Fruit fly (Drosophila melanogaster) whole organism, pupa: ENCODE results near the gene CG2321.

Experiments used
- CG14655 ChIP-seq: fragments of 200-800 bp; sonication (Bioruptor generic); optimal IDR thresholded peaks from 3 replicates; lab custom pipeline; 2017; ENCODE audit warnings: mild to moderate bottlenecking, missing biosample characterization, missing genetic modification reagents, missing genetic modification characterization
- CG34367 ChIP-seq: fragments of 200-800 bp; sonication (Bioruptor generic); optimal IDR thresholded peaks from 2 replicates; lab custom pipeline; 2018; ENCODE audit warnings: missing biosample characterization, mild to moderate bottlenecking, missing genetic modification characterization
- CG8159 ChIP-seq: fragments of 200-800 bp; sonication (Bioruptor generic); optimal IDR thresholded peaks from 3 replicates; lab custom pipeline; 2018; ENCODE audit warnings: missing biosample characterization, mild to moderate bottlenecking, missing genetic modification characterization, moderate library complexity
- CG8301 ChIP-seq: fragments of 200-800 bp; sonication (Bioruptor generic); optimal IDR thresholded peaks from 2 replicates; lab custom pipeline; 2018; ENCODE audit warnings: missing biosample characterization, mild to moderate bottlenecking, missing genetic modification characterization
- CG9948 ChIP-seq: fragments of 200-800 bp; sonication (Bioruptor generic); optimal IDR thresholded peaks from 2 replicates; lab custom pipeline; 2018; ENCODE audit warnings: missing biosample characterization, mild to moderate bottlenecking, missing genetic modification characterization, moderate library complexity
- EcR ChIP-seq: fragments of 200-800 bp; sonication (Bioruptor generic); optimal IDR thresholded peaks from 3 replicates; lab custom pipeline; 2019; ENCODE audit warnings: missing biosample characterization, missing genetic modification characterization, mild to moderate bottlenecking, moderate library complexity, missing genetic modification reagents
- Pif1B ChIP-seq: fragments of 200-800 bp; sonication (Bioruptor generic); optimal IDR thresholded peaks from 3 replicates; lab custom pipeline; 2016; ENCODE audit warnings: missing biosample characterization, missing genetic modification characterization
- Snoo ChIP-seq: fragments of 200-800 bp; sonication (Bioruptor generic); optimal IDR thresholded peaks from 3 replicates; lab custom pipeline; 2017; ENCODE audit warnings: missing biosample characterization, mild to moderate bottlenecking, missing genetic modification characterization, inconsistent platforms
- fd96Ca ChIP-seq: fragments of 200-800 bp; sonication (Bioruptor generic); IDR thresholded peaks from 3 replicates; pipeline ENCODE4 v1.3.6; 2022; ENCODE audit warnings: missing biosample characterization, missing genetic modification characterization
- gl ChIP-seq: fragments of 200-800 bp; sonication (Bioruptor generic); optimal IDR thresholded peaks from 2 replicates; lab custom pipeline; 2018; ENCODE audit warnings: missing biosample characterization, mild to moderate bottlenecking, missing genetic modification characterization

DNA sequence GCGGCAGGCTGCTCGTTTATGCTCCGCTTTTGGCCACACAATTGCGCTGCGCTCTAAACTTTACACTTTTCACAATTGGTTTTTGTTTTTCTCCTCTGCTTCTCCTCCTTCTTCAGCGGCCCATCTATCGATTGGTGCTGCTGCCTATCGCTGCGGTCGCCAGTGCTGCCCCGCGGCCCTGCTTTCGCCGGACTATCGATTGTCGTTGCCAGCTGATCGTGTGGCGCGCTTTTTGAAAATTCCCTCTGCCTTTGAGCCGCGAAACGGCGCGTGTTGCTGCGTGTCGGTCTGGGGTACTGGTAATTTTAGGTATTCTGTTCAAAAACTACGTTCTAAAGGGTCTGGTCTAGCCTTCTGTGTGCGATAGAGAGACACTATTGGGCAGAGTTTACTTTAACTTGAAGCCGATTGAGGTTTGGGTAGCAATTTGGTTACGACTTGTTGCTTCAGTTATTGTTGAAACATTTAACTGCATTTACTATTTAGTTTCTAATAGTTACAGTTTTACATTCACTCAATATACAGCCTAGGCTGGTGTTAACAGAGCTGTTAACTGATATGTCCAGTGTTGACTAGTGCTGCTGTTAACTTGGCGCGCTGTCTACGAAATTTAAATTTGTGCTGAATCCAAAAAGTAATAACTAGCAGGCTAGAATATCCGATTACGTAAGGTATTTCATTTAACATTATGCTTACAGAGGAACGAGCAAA lies 14.5 kb upstream of the CG2321 start, which contains the start of gene Trc8:
- TF ChIP-seq EcR (GFP tag; lab: Kevin White, UChicago) (no peak), CG34367 (tag; lab: Kevin White, UChicago) (no peak), fd96Ca (GFP tag; lab: Robert Waterston, UW) (no peak), CG14655 (GFP tag; lab: Kevin White, UChicago) (no peak), CG8159 (tag; lab: Kevin White, UChicago) (no peak), Snoo (tag; lab: Kevin White, UChicago) (no peak), gl (tag; lab: Kevin White, UChicago) (no peak), Pif1B (GFP tag; lab: Kevin White, UChicago) (no peak), CG9948 (tag; lab: Kevin White, UChicago) (no peak), CG8301 (tag; lab: Kevin White, UChicago) (no peak)
